Worm (Caenorhabditis elegans): Measurements from ENCODE around the gene gst-40.

Gene gst-40

DNA sequence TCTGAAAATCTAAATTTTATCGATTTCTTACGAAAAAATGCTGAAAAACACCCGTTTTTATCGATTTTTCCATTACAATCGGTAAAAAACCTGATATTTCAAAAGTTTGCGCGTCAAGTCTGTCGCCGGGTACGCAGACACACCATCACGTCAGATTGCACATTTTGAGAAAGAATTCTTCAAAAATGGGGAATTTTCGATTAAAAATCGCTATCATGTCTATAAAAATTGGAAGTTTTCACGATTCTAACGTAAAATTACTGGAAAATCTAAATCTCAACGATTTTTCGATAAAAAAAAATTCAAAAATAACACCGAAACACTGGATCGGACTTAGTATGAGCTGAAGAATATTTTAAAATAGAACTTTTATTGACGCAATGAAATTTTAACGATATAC is 34.0 kb downstream of the gst-40 start, which contains the start of gene F56B3.4:
F56B3.4 (minus strand) TSS at position 1 of the 400 bp plus-strand sequence.
- no peak for TF ChIP-seq snpc-1.1 (tag; optimal IDR thresholded peaks at IDR 0.05; ENCODE audit: insufficient read depth)
- no peak for TF ChIP-seq chd-7 (tag; optimal IDR thresholded peaks at IDR 0.05)
- TF ChIP-seq F23B12.7 (tag; optimal IDR thresholded peaks at IDR 0.05; ENCODE audit: insufficient read depth): no peak
- TF ChIP-seq dpl-1 (GFP tag; optimal IDR thresholded peaks at IDR 0.05): no peak
- TF ChIP-seq ceh-91 (GFP tag; IDR thresholded peaks at IDR 0.05): no peak
- no peak for TF ChIP-seq K12H6.12 (tag; optimal IDR thresholded peaks at IDR 0.05)
- no peak for TF ChIP-seq lag-1 (GFP tag; IDR thresholded peaks at IDR 0.05)
- TF ChIP-seq snpc-1.3 (tag; optimal IDR thresholded peaks at IDR 0.05; ENCODE audit: insufficient read depth): peak; percentile 57
- peak; percentile 15 for TF ChIP-seq hrde-1 (tag; optimal IDR thresholded peaks at IDR 0.05; ENCODE audit: borderline replicate concordance)
- TF ChIP-seq unc-130 (GFP tag; optimal IDR thresholded peaks at IDR 0.05): no peak
- TF ChIP-seq tbx-9 (tag; optimal IDR thresholded peaks at IDR 0.05; ENCODE audit: borderline replicate concordance): no peak
- TF ChIP-seq akir-1 (GFP tag; optimal IDR thresholded peaks at IDR 0.05): no peak
- no peak for TF ChIP-seq F22D6.2 (tag; optimal IDR thresholded peaks at IDR 0.05)
- TF ChIP-seq D2030.7 (GFP tag; IDR thresholded peaks at IDR 0.05): peak; percentile 17; the same call in 1 of the 2 replicates
- peak; percentile 8 for TF ChIP-seq lin-54 (GFP tag; optimal IDR thresholded peaks at IDR 0.05)
- peak; percentile 43; the same call in 1 of the 2 replicates for TF ChIP-seq madf-6 (GFP tag; IDR thresholded peaks at IDR 0.05)
- peak; percentile 32 for TF ChIP-seq snpc-3.4 (tag; optimal IDR thresholded peaks at IDR 0.05)
- peak; percentile 22 for TF ChIP-seq snpc-4 (GFP tag; optimal IDR thresholded peaks at IDR 0.05)
- no peak for TF ChIP-seq snpc-4 (tag; optimal IDR thresholded peaks at IDR 0.05)
- TF ChIP-seq lsl-1 (GFP tag; optimal IDR thresholded peaks at IDR 0.05): peak; percentile 16

DNA sequence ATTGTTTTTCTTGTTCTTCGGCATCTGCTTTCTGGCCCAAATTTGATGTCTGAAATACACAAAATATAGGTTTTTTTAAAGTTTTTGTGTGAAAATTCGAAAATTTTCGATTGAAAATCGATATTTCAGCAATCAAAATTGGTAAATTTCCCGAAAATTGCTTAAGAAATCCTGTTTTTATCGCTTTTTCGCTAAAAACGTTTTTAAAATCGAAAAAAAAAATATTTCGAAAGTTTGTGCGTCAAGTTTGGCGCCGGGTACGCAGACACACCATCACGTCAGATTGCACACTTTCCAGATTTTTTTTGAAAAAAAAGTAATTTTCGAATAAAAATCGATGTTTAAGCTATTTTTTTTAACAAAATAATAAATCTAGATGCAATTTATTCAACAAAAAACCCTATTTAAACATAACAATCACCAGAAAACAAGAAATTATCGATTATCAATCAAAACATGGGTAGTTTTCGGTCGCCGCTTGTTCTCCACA is 35.1 kb downstream of the gst-40 start, which contains the start of gene skr-18:
skr-18 (minus strand) TSS at position 51 of the 490 bp plus-strand sequence.
- TF ChIP-seq nfyb-1 (GFP tag; IDR thresholded peaks at IDR 0.05) (no peak), snpc-4 (GFP tag; optimal IDR thresholded peaks at IDR 0.05) (no peak), snpc-4 (tag; optimal IDR thresholded peaks at IDR 0.05) (peak in 1 of 4 experiments; percentile 22), B0261.1 (tag; optimal IDR thresholded peaks at IDR 0.05) (no peak), snpc-1.1 (tag; optimal IDR thresholded peaks at IDR 0.05; ENCODE audit: insufficient read depth) (peak; percentile 44), F49E8.2 (tag; optimal IDR thresholded peaks at IDR 0.05; ENCODE audit: insufficient read depth) (peak; percentile 55), F33H1.4 (GFP tag; IDR thresholded peaks at IDR 0.05) (no peak), cebp-1 (GFP tag; IDR thresholded peaks at IDR 0.05) (no peak), cebp-1 (tag; optimal IDR thresholded peaks at IDR 0.05) (peak; percentile 12), him-1 (tag; optimal IDR thresholded peaks at IDR 0.05) (no peak), B0336.3 (GFP tag; IDR thresholded peaks at IDR 0.05) (no peak), snpc-1.3 (tag; optimal IDR thresholded peaks at IDR 0.05; ENCODE audit: insufficient read depth) (peak; percentile 63), lsy-27 (tag; optimal IDR thresholded peaks at IDR 0.05; ENCODE audit: borderline replicate concordance, insufficient read depth) (no peak), mcd-1 (GFP tag; IDR thresholded peaks at IDR 0.05) (peak; percentile 55; the same call in 1 of the 2 replicates), lin-54 (GFP tag; optimal IDR thresholded peaks at IDR 0.05) (peak; percentile 2), D2030.7 (GFP tag; IDR thresholded peaks at IDR 0.05) (peak; percentile 28), madf-6 (GFP tag; IDR thresholded peaks at IDR 0.05) (peak; percentile 65), lsl-1 (GFP tag; optimal IDR thresholded peaks at IDR 0.05) (peak; percentile 5), pha-4 (tag; optimal IDR thresholded peaks at IDR 0.05) (no peak), ceh-100 (GFP tag; IDR thresholded peaks at IDR 0.05) (peak; percentile 44)

DNA sequence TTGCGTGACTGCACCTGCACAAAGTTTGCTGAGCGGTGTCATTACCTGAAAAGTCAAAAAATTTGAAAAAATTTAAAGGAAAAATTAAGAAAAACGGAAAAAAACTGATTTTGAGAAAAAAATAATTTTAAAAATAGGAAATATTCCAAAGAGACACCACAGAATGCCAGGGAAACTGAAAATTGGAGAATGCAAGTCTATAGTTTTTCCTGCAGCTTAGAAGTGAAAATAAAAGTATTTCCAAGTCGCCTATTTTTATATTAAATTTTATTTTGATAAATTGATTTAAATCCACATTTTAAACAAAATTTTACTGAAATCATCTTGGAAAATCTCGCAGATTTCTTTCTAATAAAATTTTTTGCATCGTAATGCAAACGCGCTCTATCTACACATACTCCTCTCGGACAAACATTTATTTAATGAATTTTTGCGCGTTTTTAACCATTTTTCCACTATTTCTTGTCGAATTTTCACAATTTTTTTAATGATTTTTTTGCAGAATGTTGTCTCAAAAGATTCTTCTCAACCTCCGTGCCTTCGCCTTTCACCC is 36.3 kb downstream of the gst-40 start, which contains the start of the genes F56B3.11 and ech-5:
F56B3.11 (minus strand) TSS at position 51 of the 553 bp plus-strand sequence.
ech-5 (plus strand) TSS at position 503 of the 553 bp plus-strand sequence.
- no peak for TF ChIP-seq ekl-4 (GFP tag; IDR thresholded peaks at IDR 0.05)
- TF ChIP-seq let-607 (tag; optimal IDR thresholded peaks at IDR 0.05): peak in 1 of 2 experiments; percentile 64
- TF ChIP-seq C17E4.6 (GFP tag; IDR thresholded peaks at IDR 0.05): no peak
- TF ChIP-seq F37B4.10 (GFP tag; IDR thresholded peaks at IDR 0.05): no peak
- no peak for TF ChIP-seq lin-26 (GFP tag; IDR thresholded peaks at IDR 0.05)
- TF ChIP-seq egrh-3 (GFP tag; IDR thresholded peaks at IDR 0.05): peak; percentile 25; the same call in 1 of the 2 replicates
- no peak for TF ChIP-seq hsf-1 (GFP tag; IDR thresholded peaks at IDR 0.05)
- TF ChIP-seq lin-40 (tag; optimal IDR thresholded peaks at IDR 0.05): peak; percentile 71
- TF ChIP-seq rcor-1 (GFP tag; IDR thresholded peaks at IDR 0.05): no peak
- no peak for TF ChIP-seq let-526 (GFP tag; IDR thresholded peaks at IDR 0.05)
- no peak for TF ChIP-seq hlh-26 (GFP tag; conservative IDR thresholded peaks at IDR 0.05)
- no peak for TF ChIP-seq snpc-1.1 (tag; optimal IDR thresholded peaks at IDR 0.05; ENCODE audit: insufficient read depth)
